Worm (Caenorhabditis elegans) whole organism, midembryonic: ENCODE data around the gene M03C11.3.

Experiments
- cog-1 ChIP-seq: sonication (generic microtip); optimal IDR thresholded peaks from 2 replicates; lab custom pipeline; 2016; ENCODE audit warnings: missing genetic modification characterization, missing compliant biosample characterization
- flt-1 ChIP-seq: fragments of 200-800 bp; sonication (Bioruptor generic); IDR thresholded peaks from 2 replicates; pipeline ENCODE4 v1.3.6; 2022; ENCODE audit warnings: missing genetic modification characterization, missing compliant biosample characterization
- klf-2 ChIP-seq: fragments of 200-800 bp; sonication (Bioruptor generic); conservative IDR thresholded peaks from 2 replicates; pipeline ENCODE4 v1.3.6; 2022; ENCODE audit warnings: missing genetic modification reagents, missing genetic modification characterization, missing compliant biosample characterization
- med-1 ChIP-seq: sonication (generic microtip); optimal IDR thresholded peaks from 2 replicates; lab custom pipeline; 2017; ENCODE audit warnings: missing genetic modification characterization, mild to moderate bottlenecking, missing compliant biosample characterization, antibody characterized with exemption, missing genetic modification reagents; ENCODE audit not compliant: insufficient read depth
- ref-1 ChIP-seq: fragments of 200-800 bp; sonication (Bioruptor generic); conservative IDR thresholded peaks from 2 replicates; pipeline ENCODE4 v1.3.6; 2022; ENCODE audit warnings: missing genetic modification reagents, missing genetic modification characterization, missing compliant biosample characterization
- ztf-23 ChIP-seq: fragments of 200-800 bp; sonication (Bioruptor generic); IDR thresholded peaks from 2 replicates; pipeline ENCODE4 v1.3.6; 2022; ENCODE audit warnings: missing genetic modification reagents, missing genetic modification characterization, missing compliant biosample characterization

DNA sequence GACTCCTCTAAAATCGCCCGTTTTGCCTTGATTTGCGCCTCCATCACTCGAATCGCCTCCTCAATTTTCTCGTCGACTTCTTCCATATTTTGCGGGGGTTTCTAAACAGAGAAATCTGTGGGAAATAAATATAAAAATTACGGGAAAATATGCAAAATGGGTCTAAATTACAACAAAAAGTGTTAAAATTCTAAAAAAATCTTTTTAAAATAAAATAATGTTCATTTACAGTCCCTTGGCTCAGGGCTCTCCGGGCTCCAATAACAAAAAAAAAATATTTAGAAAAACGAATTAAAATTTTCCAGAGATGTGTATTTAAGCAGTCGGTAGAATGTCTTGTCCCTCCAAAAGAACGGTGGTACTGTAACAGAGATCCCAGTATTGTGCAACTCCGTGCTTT is 19.0 kb downstream of the M03C11.3 start, which contains the start of gene M03C11.6:
- TF ChIP-seq flt-1 (GFP tag; lab: Robert Waterston, UW) = no peak
- TF ChIP-seq ref-1 (GFP tag; lab: Robert Waterston, UW) = no peak
- TF ChIP-seq ztf-23 (GFP tag; lab: Robert Waterston, UW) = no peak
- TF ChIP-seq cog-1 (tag; lab: Kevin White, UChicago) = no peak
- no peak for TF ChIP-seq med-1
- no peak for TF ChIP-seq klf-2 (GFP tag; lab: Robert Waterston, UW)
